Worm (Caenorhabditis elegans): ENCODE results near the gene ddi-1.

ce11 chrIV:6480978-6481377, 41.7 kb upstream of the ddi-1 start:
- TF ChIP-seq ceh-58 (GFP tag; IDR thresholded peaks at IDR 0.05), result no peak
- no peak for TF ChIP-seq unc-62 (GFP tag; optimal IDR thresholded peaks at IDR 0.05)
- TF ChIP-seq pbrm-1 (GFP tag; IDR thresholded peaks at IDR 0.05), result peak; percentile 74
- TF ChIP-seq hlh-12 (tag; optimal IDR thresholded peaks at IDR 0.05), result peak; percentile 26
- peak; percentile 35 for TF ChIP-seq nhr-80 (tag; optimal IDR thresholded peaks at IDR 0.05)
- no peak for TF ChIP-seq akir-1 (GFP tag; optimal IDR thresholded peaks at IDR 0.05)
- no peak for TF ChIP-seq ama-1 (optimal IDR thresholded peaks at IDR 0.05)
- TF ChIP-seq ama-1 (GFP tag; optimal IDR thresholded peaks at IDR 0.05), result peak in 1 of 2 experiments; percentile 51
- 0 out of 2 replicates have a peak, but pooled peaks have one; percentile 45 for TF ChIP-seq hmg-20 (GFP tag; IDR thresholded peaks at IDR 0.05)
- peak; percentile 57 for TF ChIP-seq ztf-26 (tag; optimal IDR thresholded peaks at IDR 0.05)
- TF ChIP-seq nhr-90 (tag; optimal IDR thresholded peaks at IDR 0.05), result peak; percentile 75
